Worm (Caenorhabditis elegans): ENCODE results near the gene F41F3.1.

The F41F3.1 gene

ce11 chrV:4687944-4688505 is 33.7 kb downstream of the F41F3.1 start, which contains the start of gene K03B4.2:
TSS of gene K03B4.2 (plus strand) at chrV:4687994.
- TF ChIP-seq pax-3 (tag; optimal IDR thresholded peaks at IDR 0.05): no peak
- TF ChIP-seq fkh-10 (GFP tag; optimal IDR thresholded peaks at IDR 0.05): no peak
- no peak for TF ChIP-seq unc-98 (GFP tag; IDR thresholded peaks at IDR 0.05)
- no peak for TF ChIP-seq fkh-8 (tag; optimal IDR thresholded peaks at IDR 0.05)
- TF ChIP-seq zip-4 (GFP tag; optimal IDR thresholded peaks at IDR 0.05): no peak
- TF ChIP-seq efl-1 (optimal IDR thresholded peaks at IDR 0.05): no peak
- TF ChIP-seq efl-1 (GFP tag; optimal IDR thresholded peaks at IDR 0.05 in 1 of 2): peak in 1 of 2 experiments; percentile 81
- no peak for TF ChIP-seq ceh-88 (GFP tag; IDR thresholded peaks at IDR 0.05)
- TF ChIP-seq C04F5.9 (tag; optimal IDR thresholded peaks at IDR 0.05): no peak
- no peak for TF ChIP-seq fos-1 (tag; optimal IDR thresholded peaks at IDR 0.05)
- TF ChIP-seq efl-3 (GFP tag; optimal IDR thresholded peaks at IDR 0.05): no peak
- TF ChIP-seq mdl-1 (tag; optimal IDR thresholded peaks at IDR 0.05): no peak
- TF ChIP-seq nhr-20 (tag; optimal IDR thresholded peaks at IDR 0.05): no peak
- TF ChIP-seq snpc-4 (tag; optimal IDR thresholded peaks at IDR 0.05): no peak
- TF ChIP-seq C16A3.4 (tag; optimal IDR thresholded peaks at IDR 0.05): no peak
- TF ChIP-seq pag-3 (tag; optimal IDR thresholded peaks at IDR 0.05; ENCODE audit: borderline replicate concordance, insufficient read depth): no peak
- peak; percentile 71 for TF ChIP-seq ama-1 (optimal IDR thresholded peaks at IDR 0.05)
- no peak for TF ChIP-seq aly-2 (tag; optimal IDR thresholded peaks at IDR 0.05)
- no peak for TF ChIP-seq swsn-7 (tag; optimal IDR thresholded peaks at IDR 0.05)
- TF ChIP-seq mep-1 (tag; optimal IDR thresholded peaks at IDR 0.05): no peak
- TF ChIP-seq elt-3 (tag; optimal IDR thresholded peaks at IDR 0.05): no peak
- no peak for TF ChIP-seq rnt-1 (tag; optimal IDR thresholded peaks at IDR 0.05)
- TF ChIP-seq unc-86 (tag; optimal IDR thresholded peaks at IDR 0.05): no peak
- TF ChIP-seq nhr-71 (tag; optimal IDR thresholded peaks at IDR 0.05): peak; percentile 11
- no peak for TF ChIP-seq snu-23 (GFP tag; optimal IDR thresholded peaks at IDR 0.05)
- no peak for TF ChIP-seq isw-1 (GFP tag; IDR thresholded peaks at IDR 0.05)
- TF ChIP-seq mef-2 (tag; optimal IDR thresholded peaks at IDR 0.05): no peak
- TF ChIP-seq hpl-2 (GFP tag; optimal IDR thresholded peaks at IDR 0.05): no peak
- peak; percentile 3 for TF ChIP-seq elt-2 (tag; optimal IDR thresholded peaks at IDR 0.05)
- no peak for TF ChIP-seq unc-130 (tag; optimal IDR thresholded peaks at IDR 0.05)
- TF ChIP-seq egl-13 (tag; optimal IDR thresholded peaks at IDR 0.05): no peak
- TF ChIP-seq hlh-4 (tag; optimal IDR thresholded peaks at IDR 0.05): no peak
- no peak for TF ChIP-seq vab-15 (tag; optimal IDR thresholded peaks at IDR 0.05)
- TF ChIP-seq nhr-11 (tag; optimal IDR thresholded peaks at IDR 0.05): no peak
- no peak for TF ChIP-seq F16B12.6 (tag; optimal IDR thresholded peaks at IDR 0.05)
- TF ChIP-seq nhr-237 (tag; optimal IDR thresholded peaks at IDR 0.05): no peak

DNA sequence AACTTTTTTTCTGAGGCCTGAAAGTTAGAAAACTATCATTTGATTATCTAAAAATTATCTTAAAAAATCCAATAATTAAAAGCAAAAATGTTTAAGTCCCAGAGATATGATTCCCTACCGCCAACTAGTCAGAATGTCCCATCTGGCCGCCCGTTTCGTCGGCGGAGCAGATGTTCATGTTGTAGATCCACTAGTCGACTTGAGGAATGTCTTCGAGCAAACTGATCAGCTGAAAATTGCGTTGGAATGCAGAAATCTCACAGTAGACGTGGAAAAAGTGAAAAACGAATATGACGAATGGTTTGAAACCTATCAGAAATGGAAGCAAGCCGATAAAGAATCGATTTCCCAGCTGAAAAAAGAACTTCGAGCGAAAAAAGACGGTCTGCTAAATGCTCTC is 34.9 kb downstream of the F41F3.1 start, which contains the start of gene K03B4.1:
Gene K03B4.1, plus strand, starts transcription at position 97 of the 400 bp plus-strand sequence.
- TF ChIP-seq efl-1 (optimal IDR thresholded peaks at IDR 0.05) (no peak), efl-1 (GFP tag; optimal IDR thresholded peaks at IDR 0.05 in 1 of 2) (peak in 1 of 2 experiments; percentile 43), zip-4 (GFP tag; optimal IDR thresholded peaks at IDR 0.05) (no peak), ama-1 (optimal IDR thresholded peaks at IDR 0.05) (peak; percentile 38)

- TF ChIP-seq hlh-17 (GFP tag; optimal IDR thresholded peaks at IDR 0.05; ENCODE audit: borderline replicate concordance) (no peak), ztf-11 (tag; optimal IDR thresholded peaks at IDR 0.05) (no peak), efl-1 (optimal IDR thresholded peaks at IDR 0.05) (no peak), efl-1 (GFP tag; optimal IDR thresholded peaks at IDR 0.05 in 1 of 2) (no peak), ceh-90 (tag; optimal IDR thresholded peaks at IDR 0.05) (no peak), nhr-71 (tag; optimal IDR thresholded peaks at IDR 0.05) (no peak), tlp-1 (tag; optimal IDR thresholded peaks at IDR 0.05) (no peak), ceh-63 (GFP tag; optimal IDR thresholded peaks at IDR 0.05) (no peak), pax-3 (tag; optimal IDR thresholded peaks at IDR 0.05) (no peak), C34B4.2 (tag; optimal IDR thresholded peaks at IDR 0.05) (no peak), irx-1 (tag; optimal IDR thresholded peaks at IDR 0.05) (no peak), ama-1 (optimal IDR thresholded peaks at IDR 0.05) (no peak)
Measured at ce11 chrV:4691657-4692056, 37.3 kb downstream of the F41F3.1 start.

Measured in whole organism, L1 larva.